Fruit fly (Drosophila melanogaster): ENCODE data around the gene ab.

DNA sequence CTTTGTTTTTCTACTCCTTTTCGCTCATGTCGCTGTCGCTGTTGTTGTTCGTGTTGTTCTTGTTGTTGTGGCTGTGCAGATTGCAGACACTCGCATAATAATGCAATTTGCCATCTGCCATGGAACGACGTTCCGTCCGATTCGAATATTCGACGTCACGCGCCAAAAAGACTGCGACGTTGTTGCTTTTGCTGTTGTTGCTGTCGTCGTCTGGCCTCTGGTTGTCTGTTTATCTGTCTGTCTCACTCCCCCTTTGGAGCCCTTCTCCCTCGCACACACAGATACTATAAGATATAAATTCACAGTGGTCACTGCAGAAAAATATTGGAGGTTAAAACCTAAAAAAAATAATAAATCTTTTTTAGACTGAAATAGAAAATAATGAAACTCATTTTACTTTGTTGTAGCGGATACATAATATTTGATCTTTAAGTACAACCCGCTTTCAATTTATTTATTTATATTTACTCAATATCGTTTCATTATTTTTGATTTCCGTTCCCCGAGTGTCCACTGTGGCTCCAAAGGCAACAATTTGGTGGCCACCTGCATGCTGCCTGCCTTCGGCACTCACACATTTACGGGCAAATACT lies 9.1 kb downstream of the ab start:
- no peak for TF ChIP-seq dl (GFP tag; optimal IDR thresholded peaks at IDR 0.05; ENCODE audit: insufficient read depth in 1 of 2, partially characterized antibody in 2 of 2)
- TF ChIP-seq psq (GFP tag; optimal IDR thresholded peaks at IDR 0.05): peak; percentile 80
- peak; percentile 78 for TF ChIP-seq Hnf4 (GFP tag; optimal IDR thresholded peaks at IDR 0.05)
